Fruit fly (Drosophila melanogaster): Measurements from ENCODE around the gene CG5157.

dm6 chr3L:16157251-16158190, 19.8 kb upstream of the CG5157 start:
- TF ChIP-seq EcR (GFP tag; optimal IDR thresholded peaks at IDR 0.05) (no peak), Dll (optimal IDR thresholded peaks at IDR 0.05) (no peak), CG8478 (optimal IDR thresholded peaks at IDR 0.05) (no peak), psq (optimal IDR thresholded peaks at IDR 0.05) (no peak), pan (optimal IDR thresholded peaks at IDR 0.05) (no peak)

All from whole organism.